Worm (Caenorhabditis elegans) whole organism, late embryonic: Measurements from ENCODE around the gene T21H3.5.

Experiments
- C08G9.2 ChIP-seq: sonication (generic microtip); optimal IDR thresholded peaks from 2 replicates; lab custom pipeline; 2016; ENCODE audit warnings: mild to moderate bottlenecking, missing genetic modification characterization, moderate library complexity, missing compliant biosample characterization
- C38D4.7 ChIP-seq: fragments of 200-800 bp; sonication (Bioruptor generic); optimal IDR thresholded peaks from 2 replicates; lab custom pipeline; 2018; ENCODE audit warnings: mild to moderate bottlenecking, missing genetic modification characterization, moderate library complexity, missing compliant biosample characterization
- F13H6.1 ChIP-seq: sonication (generic microtip); optimal IDR thresholded peaks from 2 replicates; lab custom pipeline; 2016; ENCODE audit warnings: missing genetic modification characterization, missing compliant biosample characterization
- K09A11.1 ChIP-seq: sonication (generic microtip); optimal IDR thresholded peaks from 2 replicates; lab custom pipeline; 2017; ENCODE audit warnings: antibody characterized with exemption, mild to moderate bottlenecking, missing genetic modification characterization, missing compliant biosample characterization; ENCODE audit not compliant: insufficient read depth
- T23F11.4 ChIP-seq: fragments of 200-800 bp; sonication (Bioruptor generic); optimal IDR thresholded peaks from 2 replicates; lab custom pipeline; 2018; ENCODE audit warnings: mild to moderate bottlenecking, missing genetic modification characterization, missing compliant biosample characterization
- Y22D7AL.16 ChIP-seq: sonication (generic microtip); optimal IDR thresholded peaks from 2 replicates; lab custom pipeline; 2016; ENCODE audit warnings: missing genetic modification characterization, missing compliant biosample characterization
- ahr-1 ChIP-seq: sonication (generic microtip); optimal IDR thresholded peaks from 2 replicates; lab custom pipeline; 2016; ENCODE audit warnings: missing genetic modification characterization, missing compliant biosample characterization
- ama-1 ChIP-seq: fragments of 150-350 bp; optimal IDR thresholded peaks from 2 replicates; lab custom pipeline; 2014
- ceh-18 ChIP-seq: sonication (generic microtip); optimal IDR thresholded peaks from 2 replicates; lab custom pipeline; 2016; ENCODE audit warnings: missing genetic modification characterization, missing compliant biosample characterization
- ceh-19 ChIP-seq: fragments of 200-800 bp; sonication (Bioruptor generic); optimal IDR thresholded peaks from 2 replicates; lab custom pipeline; 2018; ENCODE audit warnings: mild to moderate bottlenecking, missing genetic modification characterization, missing compliant biosample characterization
- ceh-22 ChIP-seq: sonication (generic microtip); optimal IDR thresholded peaks from 2 replicates; lab custom pipeline; 2017; ENCODE audit warnings: missing biosample characterization, missing genetic modification characterization
- ceh-34 ChIP-seq: sonication (generic microtip); optimal IDR thresholded peaks from 2 replicates; lab custom pipeline; 2016; ENCODE audit warnings: mild to moderate bottlenecking, missing genetic modification characterization, missing compliant biosample characterization
- ceh-6 ChIP-seq: fragments of 200-800 bp; sonication (Bioruptor generic); optimal IDR thresholded peaks from 2 replicates; lab custom pipeline; 2018; ENCODE audit warnings: mild to moderate bottlenecking, missing genetic modification characterization, missing compliant biosample characterization
- che-1 ChIP-seq: sonication (generic microtip); optimal IDR thresholded peaks from 2 replicates; lab custom pipeline; 2016; ENCODE audit warnings: mild to moderate bottlenecking, missing genetic modification characterization, missing compliant biosample characterization
- dmd-4 ChIP-seq: sonication (generic microtip); optimal IDR thresholded peaks from 2 replicates; lab custom pipeline; 2016; ENCODE audit warnings: borderline replicate concordance, missing genetic modification characterization, missing compliant biosample characterization
- dve-1 ChIP-seq: sonication (generic microtip); optimal IDR thresholded peaks from 2 replicates; lab custom pipeline; 2017; ENCODE audit warnings: antibody characterized with exemption, mild to moderate bottlenecking, missing genetic modification characterization, missing compliant biosample characterization
- ets-4 ChIP-seq: sonication (generic microtip); optimal IDR thresholded peaks from 2 replicates; lab custom pipeline; 2016; ENCODE audit warnings: missing genetic modification characterization, missing compliant biosample characterization
- fax-1 ChIP-seq: sonication (generic microtip); optimal IDR thresholded peaks from 2 replicates; lab custom pipeline; 2016; ENCODE audit warnings: missing genotype, missing genetic modification characterization, missing compliant biosample characterization
- fkh-10 ChIP-seq: fragments of 150-350 bp; optimal IDR thresholded peaks from 2 replicates; lab custom pipeline; 2014; ENCODE audit warnings: missing biosample characterization, missing genetic modification reagents, missing genetic modification characterization
- fkh-6 ChIP-seq: sonication (generic microtip); optimal IDR thresholded peaks from 2 replicates; lab custom pipeline; 2016; ENCODE audit warnings: missing genetic modification characterization, missing compliant biosample characterization
- hlh-13 ChIP-seq: fragments of 200-800 bp; sonication (Bioruptor generic); optimal IDR thresholded peaks from 2 replicates; lab custom pipeline; 2018; ENCODE audit warnings: mild to moderate bottlenecking, missing genetic modification characterization, missing compliant biosample characterization
- hlh-15 ChIP-seq: sonication (generic microtip); optimal IDR thresholded peaks from 2 replicates; lab custom pipeline; 2016; ENCODE audit warnings: missing genetic modification characterization, missing compliant biosample characterization
- hlh-6 ChIP-seq: sonication (generic microtip); optimal IDR thresholded peaks from 2 replicates; lab custom pipeline; 2016; ENCODE audit warnings: missing genotype, missing genetic modification characterization, missing compliant biosample characterization
- lin-11 ChIP-seq: fragments of 200-800 bp; sonication (Bioruptor generic); optimal IDR thresholded peaks from 2 replicates; lab custom pipeline; 2018; ENCODE audit warnings: mild to moderate bottlenecking, missing genetic modification characterization, missing compliant biosample characterization
- mec-3 ChIP-seq: sonication (generic microtip); optimal IDR thresholded peaks from 2 replicates; lab custom pipeline; 2016; ENCODE audit warnings: borderline replicate concordance, missing genetic modification characterization, missing compliant biosample characterization
- nhr-11 ChIP-seq: fragments of 150-350 bp; optimal IDR thresholded peaks from 2 replicates; lab custom pipeline; 2014; ENCODE audit warnings: missing biosample characterization, missing genetic modification characterization
- npax-4 ChIP-seq: sonication (generic microtip); optimal IDR thresholded peaks from 2 replicates; lab custom pipeline; 2016; ENCODE audit warnings: missing genetic modification characterization, missing compliant biosample characterization
- pag-3 ChIP-seq: sonication (generic microtip); optimal IDR thresholded peaks from 2 replicates; lab custom pipeline; 2016; ENCODE audit warnings: missing compliant biosample characterization, missing genetic modification characterization, borderline replicate concordance
- pat-9 ChIP-seq: fragments of 200-800 bp; sonication (Bioruptor generic); optimal IDR thresholded peaks from 2 replicates; lab custom pipeline; 2018; ENCODE audit warnings: mild to moderate bottlenecking, missing genetic modification characterization, moderate library complexity, missing compliant biosample characterization
- rnt-1 ChIP-seq: sonication (generic microtip); optimal IDR thresholded peaks from 2 replicates; lab custom pipeline; 2016; ENCODE audit warnings: missing genetic modification characterization, missing compliant biosample characterization
- sdc-2 ChIP-seq: sonication (generic microtip); optimal IDR thresholded peaks from 2 replicates; lab custom pipeline; 2016; ENCODE audit warnings: missing genotype, missing genetic modification characterization, missing compliant biosample characterization
- sox-2 ChIP-seq: fragments of 200-800 bp; sonication (Bioruptor generic); IDR thresholded peaks from 2 replicates; pipeline ENCODE4 v1.3.6; 2022; ENCODE audit warnings: missing genetic modification reagents, missing genetic modification characterization, missing compliant biosample characterization
- sox-4 ChIP-seq: sonication (generic microtip); optimal IDR thresholded peaks from 2 replicates; lab custom pipeline; 2017; ENCODE audit warnings: mild to moderate bottlenecking, missing genetic modification characterization, inconsistent platforms, missing compliant biosample characterization
- syd-9 ChIP-seq: sonication (generic microtip); optimal IDR thresholded peaks from 2 replicates; lab custom pipeline; 2016; ENCODE audit warnings: mild to moderate bottlenecking, missing genetic modification characterization, moderate library complexity, missing compliant biosample characterization
- tbx-2 ChIP-seq: sonication (generic microtip); optimal IDR thresholded peaks from 2 replicates; lab custom pipeline; 2016; ENCODE audit warnings: missing genetic modification characterization, missing compliant biosample characterization
- unc-3 ChIP-seq, 2 experiments: fragments of 200-800 bp in 1 of 2; sonication (Bioruptor generic) in 1 of 2; sonication (generic microtip) in 1 of 2; conservative IDR thresholded peaks in 1 of 2; optimal IDR thresholded peaks in 1 of 2; 2 replicates each; pipeline versions ENCODE4 v1.3.6 to Lab custom; 2016 to 2022; ENCODE audit warnings: missing compliant biosample characterization in 2 of 2, missing genetic modification characterization in 2 of 2, missing genetic modification reagents in 1 of 2
- unc-42 ChIP-seq: sonication (generic microtip); optimal IDR thresholded peaks from 2 replicates; lab custom pipeline; 2016; ENCODE audit warnings: missing genotype, missing genetic modification characterization, missing compliant biosample characterization
- unc-55 ChIP-seq: sonication (generic microtip); optimal IDR thresholded peaks from 2 replicates; lab custom pipeline; 2017; ENCODE audit warnings: missing biosample characterization, missing genetic modification reagents, missing genetic modification characterization
- unc-86 ChIP-seq: sonication (generic microtip); optimal IDR thresholded peaks from 2 replicates; lab custom pipeline; 2016; ENCODE audit warnings: missing genetic modification characterization, missing compliant biosample characterization
- ztf-16 ChIP-seq: sonication (generic microtip); optimal IDR thresholded peaks from 2 replicates; lab custom pipeline; 2017; ENCODE audit warnings: missing genetic modification characterization, missing compliant biosample characterization

Gene T21H3.5

DNA sequence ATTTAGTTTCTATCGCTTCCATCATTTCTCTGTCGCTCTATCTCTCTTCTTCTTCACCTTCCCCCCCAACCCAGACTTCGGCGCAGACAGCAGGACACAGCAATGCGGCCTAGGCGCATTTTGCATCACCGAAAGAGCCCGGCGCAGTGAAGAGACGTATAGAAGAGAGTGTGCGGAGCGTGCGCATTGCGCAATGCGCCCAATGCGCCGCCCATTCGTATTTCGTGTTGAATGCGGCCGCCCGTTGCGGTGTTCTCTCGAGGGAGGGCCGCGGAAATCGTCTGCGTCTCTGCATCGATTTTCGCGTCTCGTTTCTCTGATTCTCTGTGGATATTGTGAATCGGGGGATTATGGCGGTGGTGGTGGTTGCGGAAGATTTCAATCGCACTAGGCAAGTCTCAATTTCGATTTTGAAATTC is 12.8 kb downstream of the T21H3.5 start (continued):
- TF ChIP-seq hlh-6 (tag; lab: Kevin White, UChicago) (peak; percentile 59), syd-9 (peak; percentile 96), ets-4 (tag; lab: Kevin White, UChicago) (peak; percentile 87), F13H6.1 (tag; lab: Kevin White, UChicago) (peak; percentile 93), npax-4 (tag; lab: Kevin White, UChicago) (no peak), ceh-6 (GFP tag; lab: Kevin White, UChicago) (peak; percentile 64), che-1 (tag; lab: Kevin White, UChicago) (peak; percentile 63), C08G9.2 (peak; percentile 59), sdc-2 (peak; percentile 78), unc-55 (GFP tag; lab: Kevin White, UChicago) (peak; percentile 92), pag-3 (tag; lab: Kevin White, UChicago) (peak; percentile 76), T23F11.4 (GFP tag; lab: Kevin White, UChicago) (peak; percentile 88), ahr-1 (tag; lab: Kevin White, UChicago) (no peak), fax-1 (tag; lab: Kevin White, UChicago) (peak; percentile 22), ceh-34 (tag; lab: Kevin White, UChicago) (peak; percentile 99), hlh-13 (peak; percentile 25), dmd-4 (tag; lab: Kevin White, UChicago) (peak; percentile 61), unc-86 (tag; lab: Kevin White, UChicago) (peak; percentile 96), mec-3 (no peak), fkh-6 (tag; lab: Kevin White, UChicago) (peak; percentile 22), hlh-15 (no peak), nhr-11 (tag; lab: Kevin White, UChicago) (no peak), rnt-1 (tag; lab: Kevin White, UChicago) (peak; percentile 99), ceh-22 (tag; lab: Kevin White, UChicago) (peak; percentile 15), dve-1 (peak; percentile 92), C38D4.7 (no peak), ama-1 (lab: Kevin White, UChicago) (no peak), sox-2 (GFP tag; lab: Robert Waterston, UW) (peak; percentile 40), fkh-10 (no peak), unc-42 (tag; lab: Kevin White, UChicago) (peak; percentile 97), ceh-18 (tag; lab: Kevin White, UChicago) (peak; percentile 99), pat-9 (peak; percentile 57), ceh-19 (GFP tag; lab: Kevin White, UChicago) (peak; percentile 68), Y22D7AL.16 (peak; percentile 12), unc-3 (GFP tag; conservative IDR thresholded peaks at IDR 0.05; lab: Robert Waterston, UW) (peak; percentile 75; the same call in 1 of the 2 replicates), unc-3 (tag; optimal IDR thresholded peaks at IDR 0.05; lab: Kevin White, UChicago) (peak; percentile 95), K09A11.1 (tag; lab: Kevin White, UChicago) (peak; percentile 87), ztf-16 (tag; lab: Kevin White, UChicago) (peak; percentile 8), sox-4 (tag; lab: Kevin White, UChicago) (no peak)
- TF ChIP-seq, all 69 proteins: peak for 53

DNA sequence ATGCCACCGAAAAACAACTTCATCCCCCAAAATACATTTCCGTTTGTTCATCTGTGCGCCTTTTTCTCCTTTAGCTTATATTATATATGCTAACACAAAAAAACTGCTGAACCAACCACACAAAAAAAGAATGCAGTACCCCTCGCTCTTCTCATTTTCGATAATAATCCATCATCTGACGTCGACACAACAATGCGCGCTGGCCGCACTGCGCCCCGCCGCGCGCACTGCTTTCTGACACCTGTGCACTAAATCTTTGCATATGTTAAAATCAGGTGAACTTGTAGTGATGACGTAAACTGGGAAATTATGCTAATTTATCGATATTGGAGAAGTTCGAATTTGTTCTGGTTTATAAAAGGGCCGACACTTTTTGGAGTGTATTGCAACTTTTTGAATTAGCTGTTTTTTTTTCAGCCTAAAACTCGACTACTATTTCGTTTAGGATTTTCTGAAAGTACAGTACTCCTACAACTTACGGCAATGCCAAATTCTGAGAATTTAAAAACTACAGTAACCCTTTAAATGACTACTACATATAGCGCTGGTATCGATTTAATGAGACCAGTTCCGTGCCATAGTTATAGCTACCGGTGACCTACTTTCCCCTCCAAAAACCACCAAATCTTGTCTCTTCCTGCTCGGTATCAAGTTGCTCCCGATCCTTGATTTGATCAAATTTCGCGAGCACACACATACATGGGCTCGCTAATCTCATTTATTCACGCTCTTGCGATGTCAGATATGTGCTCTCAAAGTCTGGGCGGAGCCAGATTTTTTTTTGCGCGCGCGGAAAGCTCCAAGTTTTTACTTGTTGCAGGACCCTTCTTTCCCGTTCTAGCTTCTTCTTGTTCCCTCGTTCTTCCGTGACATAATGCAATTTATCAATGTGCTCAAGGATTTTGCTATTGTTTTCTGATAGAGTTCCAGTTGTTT is 14.1 kb downstream of the T21H3.5 start:
- TF ChIP-seq lin-11 (tag; lab: Kevin White, UChicago) (no peak), tbx-2 (tag; lab: Kevin White, UChicago) (no peak), unc-42 (tag; lab: Kevin White, UChicago) (peak; percentile 98), fkh-10 (peak; percentile 45)
